Worm (Caenorhabditis elegans): ENCODE measurements around the gene tos-1.

- TF ChIP-seq fkh-10 (GFP tag; optimal IDR thresholded peaks at IDR 0.05) (peak; percentile 59), ceh-82 (tag; optimal IDR thresholded peaks at IDR 0.05) (no peak), mdl-1 (tag; optimal IDR thresholded peaks at IDR 0.05) (no peak), nhr-76 (tag; optimal IDR thresholded peaks at IDR 0.05) (no peak)
Measured at ce11 chrV:9316970-9317369, 27.0 kb downstream of the tos-1 start.

Measured in whole organism, L3 larva.